Worm (Caenorhabditis elegans): ENCODE data around the gene bris-1.

Gene bris-1

DNA sequence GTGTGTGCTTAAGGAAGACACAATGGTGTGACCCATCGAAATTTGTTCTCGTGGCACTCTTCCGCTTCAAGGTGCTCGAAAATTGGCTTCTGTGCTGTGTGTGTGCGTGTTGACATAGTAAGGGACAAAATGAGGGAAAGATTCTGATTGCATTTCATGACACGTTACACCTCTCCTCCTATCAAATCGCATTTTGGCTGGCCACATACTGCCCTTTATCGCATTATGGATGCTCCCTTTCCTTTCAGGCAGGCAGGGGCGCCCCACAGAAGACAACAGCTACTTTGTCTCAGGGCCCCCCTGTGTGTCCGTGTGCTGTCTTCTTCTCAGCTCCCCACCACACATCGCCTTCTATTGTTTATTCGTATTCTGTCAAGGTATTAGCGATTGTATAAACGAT, 28.4 kb upstream of the bris-1 start (continued):
- TF ChIP-seq ces-1 (GFP tag; optimal IDR thresholded peaks at IDR 0.05) (peak; percentile 9), nhr-71 (tag; optimal IDR thresholded peaks at IDR 0.05) (no peak), sox-4 (tag; optimal IDR thresholded peaks at IDR 0.05) (no peak), tlp-1 (tag; optimal IDR thresholded peaks at IDR 0.05) (no peak), nhr-90 (tag; optimal IDR thresholded peaks at IDR 0.05; ENCODE audit: poor library complexity) (no peak), fkh-10 (GFP tag; optimal IDR thresholded peaks at IDR 0.05) (peak; percentile 49), dpl-1 (GFP tag; optimal IDR thresholded peaks at IDR 0.05) (no peak), C04F5.9 (tag; optimal IDR thresholded peaks at IDR 0.05) (no peak), nhr-20 (tag; optimal IDR thresholded peaks at IDR 0.05) (no peak), nhr-19 (GFP tag; conservative IDR thresholded peaks at IDR 0.05) (no peak), lin-14 (GFP tag; optimal IDR thresholded peaks at IDR 0.05) (peak; percentile 41), efl-1 (optimal IDR thresholded peaks at IDR 0.05) (no peak), efl-1 (GFP tag; optimal IDR thresholded peaks at IDR 0.05 in 1 of 2) (peak in 1 of 2 experiments; percentile 44)

DNA sequence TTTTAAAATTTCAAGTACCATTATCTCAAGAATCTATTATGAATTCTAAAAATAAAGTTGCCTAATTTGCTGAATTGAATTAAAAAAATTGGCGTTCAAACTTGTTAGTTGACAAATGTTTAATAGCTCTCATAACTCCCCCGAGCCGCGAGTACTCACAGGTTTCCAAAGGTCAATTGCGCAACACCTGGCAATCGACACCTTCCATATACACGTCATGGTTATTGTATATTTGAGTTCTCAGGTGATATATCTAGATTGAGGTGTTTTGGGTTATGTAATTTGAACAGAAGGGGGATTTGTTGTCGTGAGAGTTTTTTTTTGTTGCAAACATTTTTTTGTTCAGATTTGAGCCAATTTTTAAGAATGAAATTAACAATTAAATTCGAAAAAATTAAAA, 25.5 kb upstream of the bris-1 start:
- TF ChIP-seq unc-30 (tag; optimal IDR thresholded peaks at IDR 0.05) (no peak), ama-1 (optimal IDR thresholded peaks at IDR 0.05) (no peak), isw-1 (GFP tag; IDR thresholded peaks at IDR 0.05) (no peak), swsn-7 (tag; optimal IDR thresholded peaks at IDR 0.05) (no peak), ceh-63 (GFP tag; optimal IDR thresholded peaks at IDR 0.05) (no peak)

DNA sequence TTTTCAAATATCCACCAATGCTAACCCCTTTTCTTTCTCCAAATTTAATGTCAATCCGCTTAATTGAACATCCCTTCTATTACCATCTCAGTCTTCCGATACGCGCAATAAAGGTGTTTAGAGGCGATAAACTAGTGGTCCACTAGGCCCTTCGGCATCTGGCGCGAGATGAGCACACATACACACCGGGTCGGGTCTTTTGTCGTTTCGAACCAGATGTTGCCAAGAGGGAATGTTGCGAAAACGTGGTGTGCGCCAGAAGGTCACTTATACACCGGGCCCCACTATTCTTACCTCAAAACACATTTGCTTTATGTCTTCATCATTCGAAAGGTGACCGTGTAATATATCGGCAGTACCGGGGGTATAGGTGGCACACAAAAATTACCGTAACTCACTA, 24.9 kb upstream of the bris-1 start:
- TF ChIP-seq nhr-11 (tag; optimal IDR thresholded peaks at IDR 0.05): no peak
- no peak for TF ChIP-seq nhr-12 (tag; optimal IDR thresholded peaks at IDR 0.05)
- TF ChIP-seq dpl-1 (GFP tag; optimal IDR thresholded peaks at IDR 0.05): no peak
- TF ChIP-seq unc-86 (tag; optimal IDR thresholded peaks at IDR 0.05): no peak
- TF ChIP-seq blmp-1 (tag; optimal IDR thresholded peaks at IDR 0.05): no peak
- TF ChIP-seq mab-9 (GFP tag; IDR thresholded peaks at IDR 0.05): no peak
- no peak for TF ChIP-seq egl-13 (tag; optimal IDR thresholded peaks at IDR 0.05)
- no peak for TF ChIP-seq egl-27 (tag; optimal IDR thresholded peaks at IDR 0.05)
- no peak for TF ChIP-seq nhr-20 (tag; optimal IDR thresholded peaks at IDR 0.05)
- peak; percentile 47 for TF ChIP-seq fkh-4 (tag; optimal IDR thresholded peaks at IDR 0.05; ENCODE audit: borderline replicate concordance)
- TF ChIP-seq hpl-2 (GFP tag; optimal IDR thresholded peaks at IDR 0.05): no peak
- no peak for TF ChIP-seq tbx-2 (tag; optimal IDR thresholded peaks at IDR 0.05)
- no peak for TF ChIP-seq nhr-237 (tag; optimal IDR thresholded peaks at IDR 0.05)
- no peak for TF ChIP-seq pag-3 (tag; optimal IDR thresholded peaks at IDR 0.05; ENCODE audit: borderline replicate concordance, insufficient read depth)
- no peak for TF ChIP-seq lin-14 (GFP tag; optimal IDR thresholded peaks at IDR 0.05)
- no peak for TF ChIP-seq efl-1 (optimal IDR thresholded peaks at IDR 0.05)
- TF ChIP-seq efl-1 (GFP tag; optimal IDR thresholded peaks at IDR 0.05 in 1 of 2): peak in 1 of 2 experiments; percentile 87
- no peak for TF ChIP-seq sup-37 (GFP tag; optimal IDR thresholded peaks at IDR 0.05)
- no peak for TF ChIP-seq ceh-8 (GFP tag; optimal IDR thresholded peaks at IDR 0.05)
- TF ChIP-seq dsc-1 (tag; optimal IDR thresholded peaks at IDR 0.05): peak; percentile 87
- no peak for TF ChIP-seq mef-2 (tag; optimal IDR thresholded peaks at IDR 0.05)
- TF ChIP-seq nhr-47 (tag; optimal IDR thresholded peaks at IDR 0.05): no peak
- no peak for TF ChIP-seq isw-1 (GFP tag; IDR thresholded peaks at IDR 0.05)
- TF ChIP-seq lin-39 (tag; optimal IDR thresholded peaks at IDR 0.05): no peak
- TF ChIP-seq mep-1 (tag; optimal IDR thresholded peaks at IDR 0.05): no peak
- TF ChIP-seq sox-4 (tag; optimal IDR thresholded peaks at IDR 0.05): no peak

ce11 chrIV:3843019-3843527, 23.9 kb upstream of the bris-1 start:
- TF ChIP-seq irx-1 (tag; optimal IDR thresholded peaks at IDR 0.05) (no peak), ceh-8 (GFP tag; optimal IDR thresholded peaks at IDR 0.05) (no peak), sptf-1 (tag; optimal IDR thresholded peaks at IDR 0.05) (no peak), efl-1 (optimal IDR thresholded peaks at IDR 0.05) (no peak), efl-1 (GFP tag; optimal IDR thresholded peaks at IDR 0.05 in 1 of 2) (peak in 1 of 2 experiments; percentile 8), C34B4.2 (tag; optimal IDR thresholded peaks at IDR 0.05) (no peak), unc-62 (GFP tag; optimal IDR thresholded peaks at IDR 0.05) (no peak)
